Fruit fly (Drosophila melanogaster) whole organism, prepupa: ENCODE results near the gene FER.

ENCODE experiments used
- CG4318 ChIP-seq: fragments of 200-800 bp; sonication (Bioruptor generic); optimal IDR thresholded peaks from 3 replicates; lab custom pipeline; 2017; ENCODE audit warnings: missing biosample characterization, mild to moderate bottlenecking, missing genetic modification characterization
- CG6854 ChIP-seq: fragments of 200-800 bp; sonication (Bioruptor generic); optimal IDR thresholded peaks from 2 replicates; lab custom pipeline; 2017; ENCODE audit warnings: missing biosample characterization, mild to moderate bottlenecking, missing genetic modification characterization
- CG8119 ChIP-seq: fragments of 200-800 bp; sonication (Bioruptor generic); IDR thresholded peaks from 3 replicates; pipeline ENCODE4 v1.3.6; 2022; ENCODE audit warnings: missing biosample characterization, missing genetic modification characterization
- Ets96B ChIP-seq: fragments of 200-800 bp; optimal IDR thresholded peaks from 2 replicates; lab custom pipeline; 2019; ENCODE audit warnings: missing biosample characterization, mild to moderate bottlenecking, missing genetic modification characterization, moderate library complexity
- Hr4 ChIP-seq: fragments of 200-800 bp; sonication (Bioruptor generic); optimal IDR thresholded peaks from 3 replicates; lab custom pipeline; 2016; ENCODE audit warnings: missing biosample characterization, missing genetic modification characterization
- achi ChIP-seq: fragments of 200-800 bp; sonication (Bioruptor generic); optimal IDR thresholded peaks from 3 replicates; lab custom pipeline; 2016; ENCODE audit warnings: missing biosample characterization, missing genetic modification characterization
- acj6 ChIP-seq: fragments of 200-800 bp; sonication (Bioruptor generic); optimal IDR thresholded peaks from 3 replicates; lab custom pipeline; 2016; ENCODE audit warnings: missing biosample characterization, missing genetic modification characterization
- fd59A ChIP-seq: fragments of 200-800 bp; sonication (Bioruptor generic); optimal IDR thresholded peaks from 2 replicates; lab custom pipeline; 2017; ENCODE audit warnings: missing biosample characterization, mild to moderate bottlenecking, missing genetic modification characterization, missing genetic modification reagents

dm6 chr3R:9388972-9389371, 5.4 kb downstream of the FER start:
- TF ChIP-seq Ets96B (tag; lab: Kevin White, UChicago) (peak; percentile 42), fd59A (GFP tag; lab: Kevin White, UChicago) (no peak), achi (no peak), CG4318 (no peak), CG8119 (GFP tag; lab: Robert Waterston, UW) (peak; percentile 63; the same call in 1 of the 3 replicates), CG6854 (GFP tag; lab: Kevin White, UChicago) (no peak), Hr4 (GFP tag; lab: Kevin White, UChicago) (no peak), acj6 (GFP tag; lab: Kevin White, UChicago) (no peak)
